Worm (Caenorhabditis elegans) whole organism, L2 larva: ENCODE results near the gene F23D12.7.

ENCODE experiments used
- aly-2 ChIP-seq: fragments of 150-350 bp; optimal IDR thresholded peaks from 2 replicates; lab custom pipeline; 2014; ENCODE audit warnings: missing biosample characterization, missing genetic modification characterization
- ceh-16 ChIP-seq: fragments of 150-350 bp; optimal IDR thresholded peaks from 2 replicates; lab custom pipeline; 2014; ENCODE audit warnings: missing biosample characterization, missing genetic modification characterization
- ceh-82 ChIP-seq: fragments of 150-350 bp; optimal IDR thresholded peaks from 2 replicates; lab custom pipeline; 2014; ENCODE audit warnings: missing biosample characterization, missing genetic modification characterization
- elt-3 ChIP-seq: sonication (generic microtip); optimal IDR thresholded peaks from 2 replicates; lab custom pipeline; 2017; ENCODE audit warnings: missing biosample characterization, missing genetic modification characterization
- lin-13 ChIP-seq: fragments of 150-350 bp; optimal IDR thresholded peaks from 2 replicates; lab custom pipeline; 2014; ENCODE audit warnings: missing biosample characterization, missing genetic modification reagents, missing genetic modification characterization
- lin-39 ChIP-seq: fragments of 150-350 bp; optimal IDR thresholded peaks from 2 replicates; lab custom pipeline; 2014; ENCODE audit warnings: missing biosample characterization, missing genetic modification reagents, missing genetic modification characterization
- lsy-2 ChIP-seq, 2 experiments: fragments of 150-350 bp in 1 of 2; sonication (generic microtip) in 1 of 2; optimal IDR thresholded peaks; 2 replicates each; lab custom pipeline; 2014 to 2017; ENCODE audit warnings: missing biosample characterization in 2 of 2, missing genetic modification characterization in 2 of 2
- mdl-1 ChIP-seq, 2 experiments: fragments of 150-350 bp in 1 of 2; sonication (generic microtip) in 1 of 2; optimal IDR thresholded peaks; 2 replicates each; lab custom pipeline; 2017; ENCODE audit warnings: missing biosample characterization in 2 of 2, missing genetic modification characterization in 2 of 2
- nhr-11 ChIP-seq: fragments of 150-350 bp; optimal IDR thresholded peaks from 2 replicates; lab custom pipeline; 2014; ENCODE audit warnings: missing biosample characterization, missing genetic modification characterization
- nhr-12 ChIP-seq: fragments of 150-350 bp; optimal IDR thresholded peaks from 2 replicates; lab custom pipeline; 2014; ENCODE audit warnings: missing biosample characterization, missing genetic modification characterization
- nhr-6 ChIP-seq: fragments of 150-350 bp; optimal IDR thresholded peaks from 2 replicates; lab custom pipeline; 2014; ENCODE audit warnings: missing biosample characterization, missing genetic modification characterization
- nhr-77 ChIP-seq: fragments of 150-350 bp; optimal IDR thresholded peaks from 2 replicates; lab custom pipeline; 2014; ENCODE audit warnings: missing biosample characterization, missing genetic modification characterization

DNA sequence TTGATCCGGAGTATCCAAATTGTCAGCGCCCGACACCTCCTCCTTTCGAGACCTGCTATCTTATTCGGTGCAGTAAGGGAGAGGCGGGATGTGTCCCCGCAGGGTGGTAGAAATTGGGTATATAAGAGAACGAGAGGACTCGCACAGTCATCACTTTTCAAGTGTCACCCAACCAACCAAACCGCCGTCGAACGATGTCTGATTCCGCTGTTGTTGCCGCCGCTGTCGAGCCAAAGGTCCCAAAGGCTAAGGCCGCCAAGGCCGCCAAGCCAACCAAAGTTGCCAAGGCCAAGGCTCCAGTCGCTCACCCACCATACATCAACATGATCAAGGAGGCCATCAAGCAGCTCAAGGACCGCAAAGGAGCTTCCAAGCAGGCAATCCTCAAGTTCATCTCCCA, 36.3 kb upstream of the F23D12.7 start, which contains the start of gene his-24:
- TF ChIP-seq nhr-11 (no peak), elt-3 (no peak), nhr-77 (tag; lab: Kevin White, UChicago) (no peak), ceh-16 (tag; lab: Kevin White, UChicago) (peak; percentile 63), nhr-6 (tag; lab: Kevin White, UChicago) (peak; percentile 48), mdl-1 (tag; optimal IDR thresholded peaks at IDR 0.05; lab: Kevin White, UChicago) (peak in 1 of 2 experiments; percentile 32), aly-2 (tag; lab: Kevin White, UChicago) (no peak), nhr-12 (no peak), lin-39 (tag; lab: Kevin White, UChicago) (no peak), ceh-82 (tag; lab: Kevin White, UChicago) (no peak), lin-13 (GFP tag; lab: Kevin White, UChicago) (peak; percentile 73), lsy-2 (tag; optimal IDR thresholded peaks at IDR 0.05; lab: Kevin White, UChicago) (peak; percentile 20 to 73)
